Worm (Caenorhabditis elegans) whole organism, young adult: ENCODE results near the gene lurp-4.

Experiments used
- B0336.3 ChIP-seq: fragments of 200-800 bp; sonication (Bioruptor generic); IDR thresholded peaks from 2 replicates; pipeline ENCODE4 v1.3.6; 2022; ENCODE audit warnings: missing genetic modification characterization, missing compliant biosample characterization
- hmg-1.2 ChIP-seq: fragments of 200-800 bp; sonication (Bioruptor generic); IDR thresholded peaks from 2 replicates; pipeline ENCODE4 v1.3.6; 2022; ENCODE audit warnings: missing genetic modification reagents, missing genetic modification characterization, missing compliant biosample characterization
- mel-28 ChIP-seq: sonication (generic microtip); optimal IDR thresholded peaks from 2 replicates; lab custom pipeline; 2016; ENCODE audit warnings: borderline replicate concordance, mild to moderate bottlenecking, missing genetic modification characterization, missing compliant biosample characterization
- pha-4 ChIP-seq: fragments of 150-350 bp; sonication (generic microtip); optimal IDR thresholded peaks from 2 replicates; lab custom pipeline; 2014; ENCODE audit warnings: missing biosample characterization, missing genetic modification reagents, missing genetic modification characterization

ce11 chrV:13138681-13139080, 46.2 kb downstream of the lurp-4 start, which contains the start of gene dhc-3:
- TF ChIP-seq B0336.3 (GFP tag; lab: Robert Waterston, UW) (no peak), hmg-1.2 (GFP tag; lab: Robert Waterston, UW) (no peak), mel-28 (tag; lab: Kevin White, UChicago) (no peak), pha-4 (tag; lab: Kevin White, UChicago) (no peak)
